Fruit fly (Drosophila melanogaster) whole organism, prepupa: Measurements from ENCODE around the gene CG33688.

ENCODE experiments used
- Blimp-1 ChIP-seq: fragments of 200-800 bp; sonication (Bioruptor generic); optimal IDR thresholded peaks from 3 replicates; lab custom pipeline; 2017; ENCODE audit warnings: missing biosample characterization, missing genetic modification characterization, mild to moderate bottlenecking, moderate library complexity, missing genetic modification reagents
- CG10669 ChIP-seq: fragments of 200-800 bp; sonication (Bioruptor generic); optimal IDR thresholded peaks from 3 replicates; lab custom pipeline; 2018; ENCODE audit warnings: missing biosample characterization, mild to moderate bottlenecking, missing genetic modification characterization, moderate library complexity
- CG11294 ChIP-seq: fragments of 200-800 bp; sonication (Bioruptor generic); IDR thresholded peaks from 2 replicates; pipeline ENCODE4 v1.3.6; 2022; ENCODE audit warnings: missing biosample characterization, missing genetic modification characterization
- CG11762 ChIP-seq: fragments of 200-800 bp; sonication (Bioruptor generic); optimal IDR thresholded peaks from 3 replicates; lab custom pipeline; 2016; ENCODE audit warnings: missing biosample characterization, missing genetic modification characterization; ENCODE audit not compliant: insufficient read depth
- CG11902 ChIP-seq: fragments of 200-800 bp; sonication (Bioruptor generic); optimal IDR thresholded peaks from 3 replicates; lab custom pipeline; 2016; ENCODE audit warnings: missing biosample characterization, missing genetic modification characterization
- CG15336 ChIP-seq: fragments of 200-800 bp; sonication (Bioruptor generic); IDR thresholded peaks from 2 replicates; pipeline ENCODE4 v1.3.6; 2022; ENCODE audit warnings: missing biosample characterization, missing genetic modification characterization
- CG1621 ChIP-seq: fragments of 200-800 bp; sonication (Bioruptor generic); optimal IDR thresholded peaks from 3 replicates; lab custom pipeline; 2018; ENCODE audit warnings: missing biosample characterization, mild to moderate bottlenecking, missing genetic modification characterization
- CG3032 ChIP-seq: fragments of 200-800 bp; optimal IDR thresholded peaks from 2 replicates; lab custom pipeline; 2019; ENCODE audit warnings: missing biosample characterization, mild to moderate bottlenecking, missing genetic modification characterization, moderate library complexity
- CG31627 ChIP-seq: fragments of 200-800 bp; sonication (Bioruptor generic); optimal IDR thresholded peaks from 3 replicates; lab custom pipeline; 2016; ENCODE audit warnings: missing biosample characterization, missing genetic modification characterization
- CG32006 ChIP-seq: fragments of 200-800 bp; sonication (Bioruptor generic); optimal IDR thresholded peaks from 3 replicates; lab custom pipeline; 2017; ENCODE audit warnings: missing biosample characterization, mild to moderate bottlenecking, missing genetic modification characterization
- CG3919 ChIP-seq: fragments of 200-800 bp; sonication (Bioruptor generic); optimal IDR thresholded peaks from 3 replicates; lab custom pipeline; 2016; ENCODE audit warnings: missing biosample characterization, missing genetic modification characterization
- CG4318 ChIP-seq: fragments of 200-800 bp; sonication (Bioruptor generic); optimal IDR thresholded peaks from 3 replicates; lab custom pipeline; 2017; ENCODE audit warnings: missing biosample characterization, mild to moderate bottlenecking, missing genetic modification characterization
- CG6163 ChIP-seq: fragments of 200-800 bp; sonication (Bioruptor generic); IDR thresholded peaks from 3 replicates; pipeline ENCODE4 v1.3.6; 2022; ENCODE audit warnings: missing biosample characterization, missing genetic modification characterization
- CG6276 ChIP-seq: fragments of 200-800 bp; sonication (Bioruptor generic); optimal IDR thresholded peaks from 2 replicates; lab custom pipeline; 2017; ENCODE audit warnings: missing biosample characterization, mild to moderate bottlenecking, missing genetic modification characterization
- CG6792 ChIP-seq: fragments of 200-800 bp; sonication (Bioruptor generic); optimal IDR thresholded peaks from 3 replicates; lab custom pipeline; 2016; ENCODE audit warnings: missing biosample characterization, missing genetic modification characterization
- CG6808 ChIP-seq: fragments of 200-800 bp; sonication (Bioruptor generic); optimal IDR thresholded peaks from 3 replicates; lab custom pipeline; 2017; ENCODE audit warnings: missing biosample characterization, missing genetic modification characterization, mild to moderate bottlenecking, moderate library complexity, missing genetic modification reagents
- CG6854 ChIP-seq: fragments of 200-800 bp; sonication (Bioruptor generic); optimal IDR thresholded peaks from 2 replicates; lab custom pipeline; 2017; ENCODE audit warnings: missing biosample characterization, mild to moderate bottlenecking, missing genetic modification characterization
- CG7368 ChIP-seq: fragments of 200-800 bp; sonication (Bioruptor generic); optimal IDR thresholded peaks from 3 replicates; lab custom pipeline; 2016; ENCODE audit warnings: missing biosample characterization, missing genetic modification characterization
- CG8319 ChIP-seq: fragments of 200-800 bp; sonication (Bioruptor generic); optimal IDR thresholded peaks from 3 replicates; lab custom pipeline; 2016; ENCODE audit warnings: missing biosample characterization, missing genetic modification characterization
- CG9139 ChIP-seq: fragments of 200-800 bp; sonication (Bioruptor generic); optimal IDR thresholded peaks from 3 replicates; lab custom pipeline; 2017; ENCODE audit warnings: missing biosample characterization, mild to moderate bottlenecking, missing genetic modification characterization
- Eip75B ChIP-seq: fragments of 200-800 bp; sonication (Bioruptor generic); optimal IDR thresholded peaks from 3 replicates; lab custom pipeline; 2016; ENCODE audit warnings: missing biosample characterization, missing genetic modification characterization
- Eip78C ChIP-seq: fragments of 200-800 bp; sonication (Bioruptor generic); peaks from one replicate; lab custom pipeline; 2016; ENCODE audit warnings: missing biosample characterization, missing genetic modification characterization
- Eip93F ChIP-seq: fragments of 200-800 bp; sonication (Bioruptor generic); optimal IDR thresholded peaks from 2 replicates; lab custom pipeline; 2016; ENCODE audit warnings: missing biosample characterization, mild to moderate bottlenecking, missing genetic modification characterization
- Ets21C ChIP-seq: fragments of 200-800 bp; sonication (Bioruptor generic); optimal IDR thresholded peaks from 3 replicates; lab custom pipeline; 2016; ENCODE audit warnings: missing biosample characterization, missing genetic modification characterization
- Ets96B ChIP-seq: fragments of 200-800 bp; optimal IDR thresholded peaks from 2 replicates; lab custom pipeline; 2019; ENCODE audit warnings: missing biosample characterization, mild to moderate bottlenecking, missing genetic modification characterization, moderate library complexity
- Gug ChIP-seq: fragments of 200-800 bp; sonication (Bioruptor generic); IDR thresholded peaks from 2 replicates; pipeline ENCODE4 v1.3.6; 2022; ENCODE audit warnings: missing biosample characterization, missing genetic modification characterization
- Hr38 ChIP-seq: sonication (Bioruptor generic); optimal IDR thresholded peaks from 2 replicates; lab custom pipeline; 2016; ENCODE audit warnings: missing biosample characterization, missing genetic modification characterization
- Hr39 ChIP-seq: fragments of 200-800 bp; sonication (Bioruptor generic); optimal IDR thresholded peaks from 2 replicates; lab custom pipeline; 2016; ENCODE audit warnings: missing biosample characterization, missing genetic modification characterization
- Hr4 ChIP-seq: fragments of 200-800 bp; sonication (Bioruptor generic); optimal IDR thresholded peaks from 3 replicates; lab custom pipeline; 2016; ENCODE audit warnings: missing biosample characterization, missing genetic modification characterization
- Lpt ChIP-seq: fragments of 200-800 bp; sonication (Bioruptor generic); optimal IDR thresholded peaks from 3 replicates; lab custom pipeline; 2016; ENCODE audit warnings: missing biosample characterization, missing genetic modification characterization
- Met ChIP-seq: fragments of 200-800 bp; sonication (Bioruptor generic); optimal IDR thresholded peaks from 3 replicates; lab custom pipeline; 2016; ENCODE audit warnings: missing biosample characterization, missing genetic modification characterization
- OdsH ChIP-seq: fragments of 200-800 bp; sonication (Bioruptor generic); optimal IDR thresholded peaks from 3 replicates; lab custom pipeline; 2016; ENCODE audit warnings: missing biosample characterization, missing genetic modification characterization
- Smox ChIP-seq: fragments of 200-800 bp; sonication (Bioruptor generic); optimal IDR thresholded peaks from 3 replicates; lab custom pipeline; 2016; ENCODE audit warnings: missing biosample characterization, missing genetic modification characterization
- Sox14 ChIP-seq: fragments of 200-800 bp; sonication (Bioruptor generic); optimal IDR thresholded peaks from 3 replicates; lab custom pipeline; 2016; ENCODE audit warnings: missing biosample characterization, missing genetic modification characterization
- acj6 ChIP-seq: fragments of 200-800 bp; sonication (Bioruptor generic); optimal IDR thresholded peaks from 3 replicates; lab custom pipeline; 2016; ENCODE audit warnings: missing biosample characterization, missing genetic modification characterization
- cyc ChIP-seq: fragments of 200-800 bp; sonication (Bioruptor generic); optimal IDR thresholded peaks from 3 replicates; lab custom pipeline; 2016; ENCODE audit warnings: missing biosample characterization, missing genetic modification characterization
- dac ChIP-seq: fragments of 200-800 bp; sonication (Bioruptor generic); optimal IDR thresholded peaks from 2 replicates; lab custom pipeline; 2017; ENCODE audit warnings: missing biosample characterization, mild to moderate bottlenecking, missing genetic modification characterization
- dsx ChIP-seq: fragments of 200-800 bp; optimal IDR thresholded peaks from 3 replicates; lab custom pipeline; 2019; ENCODE audit warnings: missing biosample characterization, mild to moderate bottlenecking, missing genetic modification characterization, moderate library complexity; ENCODE audit not compliant: poor library complexity, severe bottlenecking
- eg ChIP-seq: fragments of 200-800 bp; sonication (Bioruptor generic); IDR thresholded peaks from 3 replicates; pipeline ENCODE4 v1.3.6; 2022; ENCODE audit warnings: missing biosample characterization, missing genetic modification characterization
- fkh ChIP-seq: fragments of 200-800 bp; sonication (Bioruptor generic); optimal IDR thresholded peaks from 3 replicates; lab custom pipeline; 2017; ENCODE audit warnings: missing biosample characterization, mild to moderate bottlenecking, missing genetic modification characterization, moderate library complexity
- net ChIP-seq: fragments of 200-800 bp; sonication (Bioruptor generic); optimal IDR thresholded peaks from 3 replicates; lab custom pipeline; 2016; ENCODE audit warnings: missing biosample characterization, missing genetic modification characterization
- pdm3 ChIP-seq: fragments of 200-800 bp; sonication (Bioruptor generic); optimal IDR thresholded peaks from 3 replicates; lab custom pipeline; 2016; ENCODE audit warnings: missing biosample characterization, missing genetic modification characterization
- salr ChIP-seq, 2 experiments: fragments of 200-800 bp; sonication (Bioruptor generic); optimal IDR thresholded peaks; 3 replicates each; lab custom pipeline; 2016 to 2018; ENCODE audit warnings: missing biosample characterization in 2 of 2, missing genetic modification characterization in 2 of 2, mild to moderate bottlenecking in 1 of 2
- spab ChIP-seq: fragments of 200-800 bp; sonication (Bioruptor generic); optimal IDR thresholded peaks from 2 replicates; lab custom pipeline; 2017; ENCODE audit warnings: missing biosample characterization, mild to moderate bottlenecking, missing genetic modification characterization, missing genetic modification reagents
- ss ChIP-seq, 2 experiments: fragments of 200-800 bp; sonication (Bioruptor generic); optimal IDR thresholded peaks; 2 replicates in 1 of 2; 3 replicates in 1 of 2; lab custom pipeline; 2017 to 2018; ENCODE audit warnings: mild to moderate bottlenecking in 2 of 2, missing biosample characterization in 2 of 2, missing genetic modification characterization in 2 of 2, moderate library complexity in 1 of 2
- svp ChIP-seq: fragments of 200-800 bp; sonication (Bioruptor generic); peaks from one replicate; lab custom pipeline; 2016; ENCODE audit warnings: missing biosample characterization, missing genetic modification characterization
- vri ChIP-seq: fragments of 200-800 bp; sonication (Bioruptor generic); optimal IDR thresholded peaks from 3 replicates; lab custom pipeline; 2016; ENCODE audit warnings: missing biosample characterization, mild to moderate bottlenecking, missing genetic modification characterization

Gene CG33688

dm6 chr3L:16176492-16176891, 22.5 kb upstream of the CG33688 start (continued):
- no peak for TF ChIP-seq eg (GFP tag; lab: Robert Waterston, UW)
- peak; percentile 67 for TF ChIP-seq OdsH (GFP tag; lab: Kevin White, UChicago)
- peak; percentile 28 for TF ChIP-seq Hr4 (GFP tag; lab: Kevin White, UChicago)
- TF ChIP-seq CG1621 (tag; lab: Kevin White, UChicago), result peak; percentile 26
- TF ChIP-seq Smox, result peak; percentile 71
- peak; percentile 66 for TF ChIP-seq CG6808 (GFP tag; lab: Kevin White, UChicago)
- TF ChIP-seq Hr39 (GFP tag; lab: Kevin White, UChicago), result peak; percentile 50
- peak in 1 of 2 experiments; percentile 68 for TF ChIP-seq ss (GFP tag; optimal IDR thresholded peaks at IDR 0.05; lab: Kevin White, UChicago)
- TF ChIP-seq CG4318 (GFP tag; lab: Kevin White, UChicago), result no peak
- TF ChIP-seq Gug (GFP tag; lab: Robert Waterston, UW), result no peak
- peak; percentile 3 for TF ChIP-seq CG7368
- peak; percentile 36 for TF ChIP-seq vri (GFP tag; lab: Kevin White, UChicago)
- TF ChIP-seq cyc (GFP tag; lab: Kevin White, UChicago), result peak; percentile 61
- TF ChIP-seq CG10669 (GFP tag; lab: Kevin White, UChicago), result peak; percentile 71
- TF ChIP-seq CG6276 (GFP tag; lab: Kevin White, UChicago), result no peak
- no peak for TF ChIP-seq Hr38 (GFP tag; lab: Kevin White, UChicago)
- TF ChIP-seq CG32006 (GFP tag; lab: Kevin White, UChicago), result peak; percentile 26
- TF ChIP-seq CG31627 (GFP tag; lab: Kevin White, UChicago), result peak; percentile 64
- TF ChIP-seq Lpt, result no peak
- TF ChIP-seq salr (GFP tag; optimal IDR thresholded peaks at IDR 0.05; lab: Kevin White, UChicago), result peak; percentile 33 to 58
- peak; percentile 57 for TF ChIP-seq CG11762 (GFP tag; lab: Kevin White, UChicago)
- no peak for TF ChIP-seq Blimp-1 (GFP tag; lab: Kevin White, UChicago)
- TF ChIP-seq svp (GFP tag; lab: Kevin White, UChicago), result peak; percentile 86

- peak; percentile 40; the same call in 1 of the 3 replicates for TF ChIP-seq CG6163 (GFP tag; lab: Robert Waterston, UW)
- TF ChIP-seq CG6276 (GFP tag; lab: Kevin White, UChicago), result no peak
- TF ChIP-seq fkh (GFP tag; lab: Kevin White, UChicago), result no peak
- TF ChIP-seq CG31627 (GFP tag; lab: Kevin White, UChicago), result no peak
- no peak for TF ChIP-seq OdsH (GFP tag; lab: Kevin White, UChicago)
- no peak for TF ChIP-seq CG8319 (GFP tag; lab: Kevin White, UChicago)
- no peak for TF ChIP-seq CG15336 (GFP tag; lab: Robert Waterston, UW)
- TF ChIP-seq CG11294 (GFP tag; lab: Robert Waterston, UW), result no peak
- peak; percentile 43 for TF ChIP-seq CG10669 (GFP tag; lab: Kevin White, UChicago)
- no peak for TF ChIP-seq Smox
- TF ChIP-seq Sox14 (GFP tag; lab: Kevin White, UChicago), result no peak
- TF ChIP-seq Hr39 (GFP tag; lab: Kevin White, UChicago), result no peak
- peak; percentile 14 for TF ChIP-seq spab (GFP tag; lab: Kevin White, UChicago)
- TF ChIP-seq dsx (GFP tag; lab: Kevin White, UChicago), result peak; percentile 10
- no peak for TF ChIP-seq acj6
- no peak for TF ChIP-seq dac
- no peak for TF ChIP-seq Ets21C (GFP tag; lab: Kevin White, UChicago)
- peak; percentile 55 for TF ChIP-seq CG6808 (GFP tag; lab: Kevin White, UChicago)
- no peak for TF ChIP-seq vri (GFP tag; lab: Kevin White, UChicago)
- TF ChIP-seq Eip75B (GFP tag; lab: Kevin White, UChicago), result peak; percentile 4
- no peak for TF ChIP-seq CG11902 (GFP tag; lab: Kevin White, UChicago)
- TF ChIP-seq Lpt, result no peak
- TF ChIP-seq Gug (GFP tag; lab: Robert Waterston, UW), result no peak
- no peak for TF ChIP-seq salr (GFP tag; optimal IDR thresholded peaks at IDR 0.05; lab: Kevin White, UChicago)
- no peak for TF ChIP-seq Hr4 (GFP tag; lab: Kevin White, UChicago)
- TF ChIP-seq CG3032 (tag; lab: Kevin White, UChicago), result peak; percentile 30
- TF ChIP-seq CG32006 (GFP tag; lab: Kevin White, UChicago), result no peak
- TF ChIP-seq ss (GFP tag; optimal IDR thresholded peaks at IDR 0.05; lab: Kevin White, UChicago), result peak in 1 of 2 experiments; percentile 22
- TF ChIP-seq Eip78C (GFP tag; lab: Kevin White, UChicago), result peak; percentile 79
- no peak for TF ChIP-seq Eip93F (GFP tag; lab: Kevin White, UChicago)
- TF ChIP-seq CG3919 (GFP tag; lab: Kevin White, UChicago), result no peak
- no peak for TF ChIP-seq CG9139 (GFP tag; lab: Kevin White, UChicago)
- TF ChIP-seq Met (GFP tag; lab: Kevin White, UChicago), result no peak
- TF ChIP-seq CG6792 (GFP tag; lab: Kevin White, UChicago), result no peak
- TF ChIP-seq CG6854 (GFP tag; lab: Kevin White, UChicago), result no peak
- peak; percentile 6 for TF ChIP-seq Ets96B
- TF ChIP-seq net, result no peak
- TF ChIP-seq pdm3 (GFP tag; lab: Kevin White, UChicago), result no peak
- TF ChIP-seq Hr38 (GFP tag; lab: Kevin White, UChicago), result no peak
These were observed 21.7 kb upstream of the CG33688 start for dm6 chr3L:16177309-16177708.
